Worm (Caenorhabditis elegans): ENCODE measurements around the gene psmd-9.
A peak's percentile ranks its signal among the peaks of the same experiment; 100 is the strongest.

Gene psmd-9

ce11 chrII:6891176-6891575 lies 10.7 kb upstream of the psmd-9 start:
- TF ChIP-seq daf-12 (tag; optimal IDR thresholded peaks at IDR 0.05) (no peak), pqm-1 (tag; optimal IDR thresholded peaks at IDR 0.05) (peak; percentile 72), ceh-9 (tag; optimal IDR thresholded peaks at IDR 0.05) (no peak), nhr-28 (tag; optimal IDR thresholded peaks at IDR 0.05) (no peak), nhr-25 (tag; optimal IDR thresholded peaks at IDR 0.05) (no peak), egl-27 (tag; optimal IDR thresholded peaks at IDR 0.05) (no peak), eor-1 (tag; optimal IDR thresholded peaks at IDR 0.05) (no peak), nhr-11 (tag; optimal IDR thresholded peaks at IDR 0.05) (no peak), jun-1 (tag; optimal IDR thresholded peaks at IDR 0.05) (peak; percentile 52), elt-3 (tag; optimal IDR thresholded peaks at IDR 0.05) (peak in 1 of 3 experiments; percentile 33), ama-1 (optimal IDR thresholded peaks at IDR 0.05) (peak; percentile 97), egl-5 (tag; optimal IDR thresholded peaks at IDR 0.05) (no peak), elt-1 (tag; optimal IDR thresholded peaks at IDR 0.05) (no peak), ceh-28 (tag; optimal IDR thresholded peaks at IDR 0.05) (no peak), nfya-1 (tag; optimal IDR thresholded peaks at IDR 0.05; ENCODE audit: insufficient read depth) (peak; percentile 66), mdl-1 (tag; optimal IDR thresholded peaks at IDR 0.05) (peak; percentile 82), fos-1 (tag; optimal IDR thresholded peaks at IDR 0.05) (no peak), elt-2 (tag; optimal IDR thresholded peaks at IDR 0.05) (peak; percentile 67), nhr-23 (tag; optimal IDR thresholded peaks at IDR 0.05) (peak; percentile 51), hmg-11 (tag; optimal IDR thresholded peaks at IDR 0.05) (peak; percentile 35), pha-4 (tag; optimal IDR thresholded peaks at IDR 0.05) (peak; percentile 81), nhr-12 (tag; optimal IDR thresholded peaks at IDR 0.05) (no peak), unc-39 (tag; optimal IDR thresholded peaks at IDR 0.05) (no peak), lin-39 (tag; optimal IDR thresholded peaks at IDR 0.05) (peak; percentile 89), tbx-2 (tag; optimal IDR thresholded peaks at IDR 0.05) (peak; percentile 13), ztf-4 (tag; optimal IDR thresholded peaks at IDR 0.05) (no peak), R02D3.7 (tag; optimal IDR thresholded peaks at IDR 0.05) (peak; percentile 14), nhr-237 (tag; optimal IDR thresholded peaks at IDR 0.05) (no peak), mml-1 (tag; optimal IDR thresholded peaks at IDR 0.05) (no peak), nhr-77 (tag; optimal IDR thresholded peaks at IDR 0.05) (no peak), fkh-10 (GFP tag; optimal IDR thresholded peaks at IDR 0.05) (no peak), nhr-67 (tag; optimal IDR thresholded peaks at IDR 0.05) (no peak), ceh-16 (tag; optimal IDR thresholded peaks at IDR 0.05) (no peak), ztf-11 (tag; optimal IDR thresholded peaks at IDR 0.05) (no peak), aly-2 (tag; optimal IDR thresholded peaks at IDR 0.05) (no peak), zag-1 (tag; optimal IDR thresholded peaks at IDR 0.05) (no peak), skn-1 (tag; optimal IDR thresholded peaks at IDR 0.05) (no peak), sea-2 (GFP tag; optimal IDR thresholded peaks at IDR 0.05) (no peak), unc-62 (GFP tag; optimal IDR thresholded peaks at IDR 0.05) (no peak), snpc-4 (tag; optimal IDR thresholded peaks at IDR 0.05) (peak; percentile 33), nhr-76 (tag; optimal IDR thresholded peaks at IDR 0.05) (no peak), ZK546.5 (tag; optimal IDR thresholded peaks at IDR 0.05) (no peak), fkh-2 (tag; optimal IDR thresholded peaks at IDR 0.05) (no peak), lsy-12 (tag; optimal IDR thresholded peaks at IDR 0.05) (peak; percentile 42), ceh-82 (tag; optimal IDR thresholded peaks at IDR 0.05) (no peak), nhr-43 (tag; optimal IDR thresholded peaks at IDR 0.05; ENCODE audit: poor library complexity, severe bottlenecking) (peak; percentile 68), lin-15B (tag; optimal IDR thresholded peaks at IDR 0.05) (peak; percentile 38)

- TF ChIP-seq nfya-1 (tag; optimal IDR thresholded peaks at IDR 0.05; ENCODE audit: insufficient read depth), result peak; percentile 46
- TF ChIP-seq elt-3 (tag; optimal IDR thresholded peaks at IDR 0.05), result no peak
- TF ChIP-seq mdl-1 (tag; optimal IDR thresholded peaks at IDR 0.05), result no peak
- peak; percentile 85 for TF ChIP-seq nhr-43 (tag; optimal IDR thresholded peaks at IDR 0.05; ENCODE audit: poor library complexity, severe bottlenecking)
- peak; percentile 63 for TF ChIP-seq ama-1 (optimal IDR thresholded peaks at IDR 0.05)
- TF ChIP-seq nhr-11 (tag; optimal IDR thresholded peaks at IDR 0.05), result no peak
- no peak for TF ChIP-seq hmg-11 (tag; optimal IDR thresholded peaks at IDR 0.05)
- TF ChIP-seq R02D3.7 (tag; optimal IDR thresholded peaks at IDR 0.05), result no peak
- TF ChIP-seq fkh-10 (GFP tag; optimal IDR thresholded peaks at IDR 0.05), result no peak
- TF ChIP-seq lin-39 (tag; optimal IDR thresholded peaks at IDR 0.05), result peak; percentile 41
- TF ChIP-seq nhr-76 (tag; optimal IDR thresholded peaks at IDR 0.05), result no peak
- peak; percentile 77 for TF ChIP-seq pqm-1 (tag; optimal IDR thresholded peaks at IDR 0.05)
- TF ChIP-seq fkh-2 (tag; optimal IDR thresholded peaks at IDR 0.05), result no peak
- peak; percentile 39 for TF ChIP-seq nhr-25 (tag; optimal IDR thresholded peaks at IDR 0.05)
- TF ChIP-seq jun-1 (tag; optimal IDR thresholded peaks at IDR 0.05), result peak; percentile 86
- no peak for TF ChIP-seq tbx-2 (tag; optimal IDR thresholded peaks at IDR 0.05)
- peak; percentile 60 for TF ChIP-seq nhr-23 (tag; optimal IDR thresholded peaks at IDR 0.05)
- no peak for TF ChIP-seq nhr-28 (tag; optimal IDR thresholded peaks at IDR 0.05)
- TF ChIP-seq lsy-12 (tag; optimal IDR thresholded peaks at IDR 0.05), result peak; percentile 64
- peak; percentile 50 for TF ChIP-seq pha-4 (tag; optimal IDR thresholded peaks at IDR 0.05)
- TF ChIP-seq elt-2 (tag; optimal IDR thresholded peaks at IDR 0.05), result peak; percentile 50
These were observed 10.1 kb upstream of the psmd-9 start for ce11 chrII:6891838-6892237.

All from whole organism, L3 larva.